Worm (Caenorhabditis elegans) whole organism, L2 larva: ENCODE measurements around the gene cest-1.2.

Experiments
- C34F6.9 ChIP-seq: fragments of 150-350 bp; optimal IDR thresholded peaks from 2 replicates; lab custom pipeline; 2014; ENCODE audit warnings: missing biosample characterization, missing genetic modification characterization
- R02D3.7 ChIP-seq: fragments of 150-350 bp; optimal IDR thresholded peaks from 2 replicates; lab custom pipeline; 2014; ENCODE audit warnings: missing biosample characterization, missing genetic modification characterization
- Y55F3AM.14 ChIP-seq: fragments of 200-800 bp; sonication (Bioruptor generic); optimal IDR thresholded peaks from 2 replicates; lab custom pipeline; 2018; ENCODE audit warnings: mild to moderate bottlenecking, missing genetic modification characterization, missing compliant biosample characterization
- ZK546.5 ChIP-seq: sonication (generic microtip); optimal IDR thresholded peaks from 2 replicates; lab custom pipeline; 2017; ENCODE audit warnings: missing biosample characterization, missing genetic modification characterization
- alr-1 ChIP-seq: fragments of 150-350 bp; optimal IDR thresholded peaks from 2 replicates; lab custom pipeline; 2014; ENCODE audit warnings: missing biosample characterization, missing genetic modification characterization
- ama-1 ChIP-seq: fragments of 150-350 bp; optimal IDR thresholded peaks from 2 replicates; lab custom pipeline; 2018; ENCODE audit warnings: inconsistent platforms
- blmp-1 ChIP-seq: sonication (generic microtip); optimal IDR thresholded peaks from 2 replicates; lab custom pipeline; 2017; ENCODE audit warnings: missing genetic modification characterization, mild to moderate bottlenecking, missing compliant biosample characterization, antibody characterized with exemption, moderate library complexity; ENCODE audit not compliant: insufficient read depth
- ceh-16 ChIP-seq: fragments of 150-350 bp; optimal IDR thresholded peaks from 2 replicates; lab custom pipeline; 2014; ENCODE audit warnings: missing biosample characterization, missing genetic modification characterization
- ceh-82 ChIP-seq: fragments of 150-350 bp; optimal IDR thresholded peaks from 2 replicates; lab custom pipeline; 2014; ENCODE audit warnings: missing biosample characterization, missing genetic modification characterization
- egl-27 ChIP-seq: sonication (generic microtip); optimal IDR thresholded peaks from 3 replicates; lab custom pipeline; 2017; ENCODE audit warnings: missing biosample characterization, missing genetic modification reagents, missing genetic modification characterization
- elt-3 ChIP-seq: sonication (generic microtip); optimal IDR thresholded peaks from 2 replicates; lab custom pipeline; 2017; ENCODE audit warnings: missing biosample characterization, missing genetic modification characterization
- fos-1 ChIP-seq: fragments of 150-350 bp; optimal IDR thresholded peaks from 2 replicates; lab custom pipeline; 2014; ENCODE audit warnings: missing biosample characterization, missing genetic modification characterization
- lin-11 ChIP-seq: fragments of 150-350 bp; sonication (generic microtip); optimal IDR thresholded peaks from 2 replicates; lab custom pipeline; 2014; ENCODE audit warnings: missing biosample characterization, missing genetic modification characterization, inconsistent platforms, mixed read lengths
- lsy-2 ChIP-seq, 2 experiments: fragments of 150-350 bp in 1 of 2; sonication (generic microtip) in 1 of 2; optimal IDR thresholded peaks; 2 replicates each; lab custom pipeline; 2014 to 2017; ENCODE audit warnings: missing biosample characterization in 2 of 2, missing genetic modification characterization in 2 of 2
- mbf-1 ChIP-seq: sonication (generic microtip); optimal IDR thresholded peaks from 2 replicates; lab custom pipeline; 2017; ENCODE audit warnings: missing biosample characterization, missing genetic modification characterization
- mdl-1 ChIP-seq, 2 experiments: fragments of 150-350 bp in 1 of 2; sonication (generic microtip) in 1 of 2; optimal IDR thresholded peaks; 2 replicates each; lab custom pipeline; 2017; ENCODE audit warnings: missing biosample characterization in 2 of 2, missing genetic modification characterization in 2 of 2
- nhr-10 ChIP-seq: sonication (generic microtip); optimal IDR thresholded peaks from 2 replicates; lab custom pipeline; 2017; ENCODE audit warnings: missing biosample characterization, missing genetic modification characterization
- nhr-11 ChIP-seq: fragments of 150-350 bp; optimal IDR thresholded peaks from 2 replicates; lab custom pipeline; 2014; ENCODE audit warnings: missing biosample characterization, missing genetic modification characterization
- nhr-12 ChIP-seq: fragments of 150-350 bp; optimal IDR thresholded peaks from 2 replicates; lab custom pipeline; 2014; ENCODE audit warnings: missing biosample characterization, missing genetic modification characterization
- nhr-129 ChIP-seq: fragments of 150-350 bp; optimal IDR thresholded peaks from 2 replicates; lab custom pipeline; 2014; ENCODE audit warnings: missing biosample characterization, missing genetic modification characterization
- nhr-21 ChIP-seq: fragments of 150-350 bp; optimal IDR thresholded peaks from 2 replicates; lab custom pipeline; 2014; ENCODE audit warnings: missing biosample characterization, missing genetic modification characterization
- nhr-23 ChIP-seq: fragments of 150-350 bp; optimal IDR thresholded peaks from 2 replicates; lab custom pipeline; 2014; ENCODE audit warnings: missing biosample characterization, missing genetic modification reagents, missing genetic modification characterization
- nhr-237 ChIP-seq: fragments of 150-350 bp; optimal IDR thresholded peaks from 2 replicates; lab custom pipeline; 2014; ENCODE audit warnings: missing biosample characterization, missing genetic modification characterization
- nhr-25 ChIP-seq: fragments of 150-350 bp; sonication (generic microtip); optimal IDR thresholded peaks from 3 replicates; lab custom pipeline; 2014; ENCODE audit warnings: missing biosample characterization, missing genetic modification characterization
- nhr-6 ChIP-seq: fragments of 150-350 bp; optimal IDR thresholded peaks from 2 replicates; lab custom pipeline; 2014; ENCODE audit warnings: missing biosample characterization, missing genetic modification characterization
- nhr-77 ChIP-seq: fragments of 150-350 bp; optimal IDR thresholded peaks from 2 replicates; lab custom pipeline; 2014; ENCODE audit warnings: missing biosample characterization, missing genetic modification characterization
- peb-1 ChIP-seq: fragments of 150-350 bp; optimal IDR thresholded peaks from 2 replicates; lab custom pipeline; 2014; ENCODE audit warnings: missing biosample characterization, missing genetic modification characterization
- sma-3 ChIP-seq: sonication (generic microtip); optimal IDR thresholded peaks from 2 replicates; lab custom pipeline; 2016; ENCODE audit warnings: missing genetic modification reagents, missing genetic modification characterization, missing compliant biosample characterization
- sma-9 ChIP-seq, 2 experiments: fragments of 150-350 bp in 1 of 2; sonication (generic microtip) in 1 of 2; optimal IDR thresholded peaks; 2 replicates each; lab custom pipeline; 2014 to 2016; ENCODE audit warnings: missing genetic modification characterization in 2 of 2, mild to moderate bottlenecking in 1 of 2, missing biosample characterization in 1 of 2, missing compliant biosample characterization in 1 of 2, missing genetic modification reagents in 1 of 2, moderate library complexity in 1 of 2
- snpc-4 ChIP-seq: fragments of 150-350 bp; optimal IDR thresholded peaks from 2 replicates; lab custom pipeline; 2014; ENCODE audit warnings: missing biosample characterization, missing genetic modification characterization
- zag-1 ChIP-seq: fragments of 150-350 bp; optimal IDR thresholded peaks from 2 replicates; lab custom pipeline; 2014; ENCODE audit warnings: missing biosample characterization, missing genetic modification characterization
- ztf-1 ChIP-seq: fragments of 200-800 bp; sonication (Bioruptor generic); conservative IDR thresholded peaks from 2 replicates; pipeline ENCODE4 v1.3.6; 2022; ENCODE audit warnings: missing genetic modification characterization, missing compliant biosample characterization
- ztf-11 ChIP-seq: sonication (generic microtip); optimal IDR thresholded peaks from 2 replicates; lab custom pipeline; 2017; ENCODE audit warnings: missing biosample characterization, missing genetic modification characterization
- ztf-4 ChIP-seq: fragments of 150-350 bp; optimal IDR thresholded peaks from 2 replicates; lab custom pipeline; 2014; ENCODE audit warnings: missing biosample characterization, missing genetic modification characterization

cest-1.2 gene

DNA sequence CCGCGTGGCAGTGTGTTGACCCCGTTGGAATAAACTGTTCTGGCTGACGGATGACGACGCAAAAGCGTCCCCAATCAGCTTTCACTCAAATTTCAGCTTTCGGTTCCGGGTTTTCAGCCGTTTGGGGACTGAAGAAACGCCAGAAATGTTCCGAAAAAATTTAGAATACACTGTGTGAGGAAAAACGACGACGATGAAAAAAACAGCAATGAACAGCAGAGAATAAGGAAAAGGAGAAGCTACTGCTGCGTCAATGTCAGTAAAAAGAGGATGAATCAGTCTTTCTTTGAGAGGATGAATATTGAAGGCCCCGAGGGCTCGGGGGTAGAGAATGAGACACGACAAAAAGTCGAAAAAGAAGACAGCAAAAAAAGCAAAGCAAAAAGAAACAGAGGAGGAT, 31.8 kb downstream of the cest-1.2 start:
- TF ChIP-seq lin-11 (tag; lab: Kevin White, UChicago) (no peak), Y55F3AM.14 (GFP tag; lab: Kevin White, UChicago) (peak; percentile 3), snpc-4 (tag; lab: Kevin White, UChicago) (no peak), ama-1 (no peak)

DNA sequence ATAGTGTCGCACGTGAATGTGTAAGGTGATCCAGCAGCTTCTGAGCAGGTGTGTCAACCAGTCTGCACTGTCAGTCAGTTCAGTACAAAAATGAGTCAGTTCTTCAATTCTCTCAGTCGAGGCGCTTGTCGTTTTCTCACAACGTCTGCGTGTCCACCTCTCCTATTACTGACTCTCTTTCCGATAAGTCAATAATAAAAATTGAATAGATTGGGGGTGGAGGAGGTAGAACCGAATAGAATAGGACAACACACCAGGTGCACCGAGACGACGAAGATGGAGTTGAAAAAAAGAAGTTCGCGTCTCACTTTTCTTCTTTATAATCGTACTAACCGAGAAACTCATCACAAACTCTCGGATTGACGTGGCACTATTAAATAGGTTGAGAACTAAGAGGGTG, 32.8 kb downstream of the cest-1.2 start:
- TF ChIP-seq nhr-129 (tag; lab: Kevin White, UChicago) (peak; percentile 18), nhr-25 (tag; lab: Kevin White, UChicago) (no peak), fos-1 (tag; lab: Kevin White, UChicago) (peak; percentile 52)

DNA sequence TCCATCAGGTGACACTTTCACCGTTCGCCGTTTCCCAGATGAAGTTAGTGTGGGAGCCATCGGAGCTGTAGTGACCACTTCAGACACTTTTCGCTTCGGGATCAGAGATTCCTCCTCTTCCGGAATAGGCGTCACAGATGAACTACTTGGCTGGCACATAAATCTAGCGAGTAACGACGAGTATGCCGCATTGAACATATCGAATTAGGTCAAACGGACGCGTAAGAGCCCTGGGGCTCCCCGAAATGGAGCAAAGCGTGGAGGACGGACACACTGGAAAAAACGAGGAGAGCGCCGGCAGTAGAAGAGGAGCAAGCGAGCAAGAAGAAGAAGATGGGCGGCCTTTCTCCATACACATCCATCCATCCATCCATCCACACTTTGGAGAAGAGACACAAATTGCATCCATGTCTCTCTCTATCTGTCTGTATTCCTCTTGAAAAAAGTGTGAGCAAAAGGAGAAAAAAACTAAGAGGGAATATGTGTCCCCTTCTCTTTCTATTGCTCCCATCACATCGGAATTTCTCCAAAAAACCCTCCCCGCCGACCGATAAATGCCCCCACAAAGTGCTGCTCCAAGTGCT, 34.2 kb downstream of the cest-1.2 start:
- TF ChIP-seq C34F6.9 (tag; lab: Kevin White, UChicago), result no peak
- TF ChIP-seq zag-1 (tag; lab: Kevin White, UChicago), result no peak
- TF ChIP-seq fos-1 (tag; lab: Kevin White, UChicago), result no peak
- TF ChIP-seq nhr-129 (tag; lab: Kevin White, UChicago), result peak; percentile 17
- no peak for TF ChIP-seq peb-1 (tag; lab: Kevin White, UChicago)

DNA sequence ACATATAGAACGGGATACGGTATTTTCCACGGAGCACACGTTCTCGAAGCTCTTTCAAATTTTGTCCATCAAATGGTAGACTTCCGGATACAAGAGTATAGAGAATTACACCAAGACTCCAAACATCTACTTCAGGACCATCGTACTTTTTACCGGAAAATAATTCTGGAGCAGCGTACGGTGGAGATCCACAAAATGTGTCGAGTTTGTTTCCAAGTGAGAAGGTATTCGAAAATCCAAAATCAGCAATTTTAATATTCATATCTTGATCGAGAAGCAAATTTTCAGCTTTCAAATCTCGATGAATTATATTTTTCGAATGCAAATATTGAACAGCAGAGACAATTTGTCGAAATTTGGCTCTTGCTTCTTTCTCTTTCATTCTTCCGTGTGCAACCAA, 37.5 kb downstream of the cest-1.2 start:
- no peak for TF ChIP-seq ceh-16 (tag; lab: Kevin White, UChicago)
- no peak for TF ChIP-seq elt-3 (tag; lab: Kevin White, UChicago)
- no peak for TF ChIP-seq egl-27 (tag; lab: Kevin White, UChicago)
- TF ChIP-seq nhr-11 (tag; lab: Kevin White, UChicago), result no peak
- TF ChIP-seq lin-11 (tag; lab: Kevin White, UChicago), result no peak
- no peak for TF ChIP-seq fos-1 (tag; lab: Kevin White, UChicago)
- no peak for TF ChIP-seq mdl-1 (tag; optimal IDR thresholded peaks at IDR 0.05; lab: Kevin White, UChicago)
- no peak for TF ChIP-seq ztf-4 (tag; lab: Kevin White, UChicago)
- no peak for TF ChIP-seq R02D3.7 (tag; lab: Kevin White, UChicago)
- TF ChIP-seq sma-9 (GFP tag; optimal IDR thresholded peaks at IDR 0.05; lab: Kevin White, UChicago), result no peak
- no peak for TF ChIP-seq sma-9 (tag; optimal IDR thresholded peaks at IDR 0.05; lab: Kevin White, UChicago)
- no peak for TF ChIP-seq C34F6.9 (tag; lab: Kevin White, UChicago)
- no peak for TF ChIP-seq ztf-1 (GFP tag; lab: Robert Waterston, UW)
- no peak for TF ChIP-seq alr-1
- no peak for TF ChIP-seq ama-1
- TF ChIP-seq nhr-129 (tag; lab: Kevin White, UChicago), result no peak

DNA sequence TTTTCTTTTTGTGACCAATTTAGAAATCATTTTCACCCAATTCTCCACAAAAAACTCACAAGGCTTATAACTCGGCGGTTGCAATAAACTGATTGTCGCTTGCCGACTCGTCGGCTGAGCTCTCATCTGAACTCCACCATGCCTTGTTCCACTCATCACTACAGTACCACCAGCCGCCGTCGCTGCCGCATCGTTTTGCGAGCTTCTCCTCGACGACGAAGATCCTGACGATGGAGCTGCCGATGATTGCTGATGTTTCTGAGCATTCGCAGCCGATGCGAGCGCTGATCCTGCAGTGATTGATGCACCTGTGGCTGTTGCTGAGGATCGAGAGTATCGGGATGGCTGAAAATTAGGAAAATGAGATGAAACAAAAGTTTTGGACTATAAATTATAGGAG, 40.0 kb downstream of the cest-1.2 start:
- TF ChIP-seq nhr-237 (tag; lab: Kevin White, UChicago) (no peak), nhr-10 (tag; lab: Kevin White, UChicago) (no peak), sma-3 (GFP tag; lab: Kevin White, UChicago) (no peak), lsy-2 (tag; optimal IDR thresholded peaks at IDR 0.05; lab: Kevin White, UChicago) (no peak), blmp-1 (no peak), nhr-12 (no peak), nhr-23 (no peak), ztf-11 (no peak), ama-1 (no peak), snpc-4 (tag; lab: Kevin White, UChicago) (no peak), ztf-1 (GFP tag; lab: Robert Waterston, UW) (no peak), ZK546.5 (tag; lab: Kevin White, UChicago) (no peak), Y55F3AM.14 (GFP tag; lab: Kevin White, UChicago) (no peak), ceh-82 (tag; lab: Kevin White, UChicago) (no peak), R02D3.7 (tag; lab: Kevin White, UChicago) (no peak)

DNA sequence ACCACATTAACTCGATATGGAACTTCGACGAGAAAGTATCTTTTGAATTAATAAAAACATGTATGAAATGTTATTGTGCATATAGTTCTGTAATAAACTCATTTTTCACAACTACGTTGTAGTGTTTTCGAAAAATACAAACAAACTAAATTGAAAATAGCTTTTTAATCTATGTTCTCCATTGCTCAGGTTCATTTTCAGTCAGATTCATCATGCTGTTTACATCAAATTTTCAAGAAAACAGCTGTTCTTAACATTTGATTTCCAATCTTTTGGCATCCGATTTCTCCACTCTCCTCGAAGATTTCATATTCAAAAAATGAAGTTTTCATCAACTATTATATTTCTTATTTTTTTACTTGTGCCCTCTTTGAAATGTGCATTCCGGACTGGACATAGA, 50.6 kb downstream of the cest-1.2 start, which contains the start of gene H39E23.2:
H39E23.2 (plus strand) TSS at position 301 of the 400 bp plus-strand sequence.
- no peak for TF ChIP-seq C34F6.9 (tag; lab: Kevin White, UChicago)
- TF ChIP-seq Y55F3AM.14 (GFP tag; lab: Kevin White, UChicago), result no peak
- TF ChIP-seq nhr-21, result no peak
- TF ChIP-seq snpc-4 (tag; lab: Kevin White, UChicago), result no peak
- no peak for TF ChIP-seq lin-11 (tag; lab: Kevin White, UChicago)
- no peak for TF ChIP-seq mbf-1 (tag; lab: Kevin White, UChicago)
- TF ChIP-seq ZK546.5 (tag; lab: Kevin White, UChicago), result no peak
- no peak for TF ChIP-seq nhr-10 (tag; lab: Kevin White, UChicago)
- no peak for TF ChIP-seq nhr-6
- TF ChIP-seq ztf-11, result no peak
- no peak for TF ChIP-seq nhr-23
- no peak for TF ChIP-seq lsy-2 (tag; optimal IDR thresholded peaks at IDR 0.05; lab: Kevin White, UChicago)
- TF ChIP-seq ztf-1 (GFP tag; lab: Robert Waterston, UW), result no peak
- no peak for TF ChIP-seq nhr-77
